Worm (Caenorhabditis elegans) whole organism, young adult: ENCODE results near the gene cblc-1.

Experiments
- D2030.7 ChIP-seq: fragments of 200-800 bp; sonication (Bioruptor generic); IDR thresholded peaks from 2 replicates; pipeline ENCODE4 v1.3.6; 2022; ENCODE audit warnings: missing genetic modification reagents, missing genetic modification characterization, missing compliant biosample characterization
- T07F8.4 ChIP-seq: sonication (generic microtip); optimal IDR thresholded peaks from 2 replicates; lab custom pipeline; 2016; ENCODE audit warnings: mild to moderate bottlenecking, missing genetic modification characterization, moderate library complexity, missing compliant biosample characterization
- ZK185.1 ChIP-seq: sonication (generic microtip); optimal IDR thresholded peaks from 2 replicates; lab custom pipeline; 2016; ENCODE audit warnings: mild to moderate bottlenecking, missing genetic modification characterization, missing compliant biosample characterization; ENCODE audit not compliant: poor library complexity, severe bottlenecking
- akir-1 ChIP-seq: fragments of 200-800 bp; sonication (Bioruptor generic); optimal IDR thresholded peaks from 2 replicates; lab custom pipeline; 2018; ENCODE audit warnings: mild to moderate bottlenecking, missing genetic modification characterization, moderate library complexity, missing compliant biosample characterization
- aptf-3 ChIP-seq: fragments of 200-800 bp; sonication (Bioruptor generic); IDR thresholded peaks from 2 replicates; pipeline ENCODE4 v1.3.6; 2022; ENCODE audit warnings: missing genetic modification characterization, missing compliant biosample characterization
- athp-1 ChIP-seq: sonication (generic microtip); optimal IDR thresholded peaks from 2 replicates; lab custom pipeline; 2017; ENCODE audit warnings: mild to moderate bottlenecking, missing genetic modification characterization, missing compliant biosample characterization
- attf-3 ChIP-seq: fragments of 200-800 bp; sonication (Bioruptor generic); conservative IDR thresholded peaks from 2 replicates; pipeline ENCODE4 v1.3.6; 2022; ENCODE audit warnings: missing genetic modification reagents, missing genetic modification characterization, missing compliant biosample characterization
- attf-6 ChIP-seq: fragments of 200-800 bp; sonication (Bioruptor generic); IDR thresholded peaks from 2 replicates; pipeline ENCODE4 v1.3.6; 2022; ENCODE audit warnings: missing genetic modification reagents, missing genetic modification characterization, missing compliant biosample characterization
- chd-7 ChIP-seq: sonication (generic microtip); optimal IDR thresholded peaks from 2 replicates; lab custom pipeline; 2016; ENCODE audit warnings: mild to moderate bottlenecking, missing genetic modification characterization, moderate library complexity, missing compliant biosample characterization
- die-1 ChIP-seq: sonication (generic microtip); optimal IDR thresholded peaks from 2 replicates; lab custom pipeline; 2016; ENCODE audit warnings: missing genotype, mild to moderate bottlenecking, missing genetic modification characterization, missing compliant biosample characterization
- dpl-1 ChIP-seq: fragments of 150-350 bp; optimal IDR thresholded peaks from 2 replicates; lab custom pipeline; 2014; ENCODE audit warnings: missing biosample characterization, missing genetic modification reagents, missing genetic modification characterization
- efl-1 ChIP-seq: fragments of 150-350 bp; optimal IDR thresholded peaks from 2 replicates; lab custom pipeline; 2014; ENCODE audit warnings: missing biosample characterization, missing genetic modification reagents, missing genetic modification characterization
- egrh-3 ChIP-seq: fragments of 200-800 bp; sonication (Bioruptor generic); IDR thresholded peaks from 2 replicates; pipeline ENCODE4 v1.3.6; 2022; ENCODE audit warnings: missing genetic modification reagents, missing genetic modification characterization, missing compliant biosample characterization
- hrde-1 ChIP-seq: sonication (generic microtip); optimal IDR thresholded peaks from 2 replicates; lab custom pipeline; 2016; ENCODE audit warnings: missing genetic modification characterization, mild to moderate bottlenecking, missing compliant biosample characterization, moderate library complexity, missing genotype, missing genetic modification reagents, borderline replicate concordance
- lag-1 ChIP-seq: fragments of 200-800 bp; sonication (Bioruptor generic); IDR thresholded peaks from 2 replicates; pipeline ENCODE4 v1.3.6; 2022; ENCODE audit warnings: missing genetic modification reagents, missing genetic modification characterization, missing compliant biosample characterization
- let-526 ChIP-seq: fragments of 200-800 bp; sonication (Bioruptor generic); IDR thresholded peaks from 2 replicates; pipeline ENCODE4 v1.3.6; 2022; ENCODE audit warnings: missing genetic modification reagents, missing genetic modification characterization, missing compliant biosample characterization
- lsy-27 ChIP-seq: sonication (generic microtip); optimal IDR thresholded peaks from 2 replicates; lab custom pipeline; 2017; ENCODE audit warnings: missing genetic modification characterization, mild to moderate bottlenecking, missing compliant biosample characterization, antibody characterized with exemption, missing genotype, borderline replicate concordance; ENCODE audit not compliant: insufficient read depth
- madf-10 ChIP-seq: sonication (generic microtip); optimal IDR thresholded peaks from 2 replicates; lab custom pipeline; 2016; ENCODE audit warnings: mild to moderate bottlenecking, missing genetic modification characterization, missing compliant biosample characterization
- madf-6 ChIP-seq: fragments of 200-800 bp; sonication (Bioruptor generic); IDR thresholded peaks from 2 replicates; pipeline ENCODE4 v1.3.6; 2022; ENCODE audit warnings: missing genetic modification reagents, missing genetic modification characterization, missing compliant biosample characterization
- mcd-1 ChIP-seq: fragments of 200-800 bp; sonication (Bioruptor generic); IDR thresholded peaks from 2 replicates; pipeline ENCODE4 v1.3.6; 2022; ENCODE audit warnings: missing genetic modification reagents, missing genetic modification characterization, missing compliant biosample characterization
- mxl-1 ChIP-seq: sonication (generic microtip); optimal IDR thresholded peaks from 2 replicates; lab custom pipeline; 2016; ENCODE audit warnings: missing genetic modification characterization, missing compliant biosample characterization
- nfya-1 ChIP-seq: sonication (generic microtip); optimal IDR thresholded peaks from 2 replicates; lab custom pipeline; 2017; ENCODE audit warnings: antibody characterized with exemption, missing compliant biosample characterization, missing genetic modification characterization, borderline replicate concordance; ENCODE audit not compliant: insufficient read depth
- nhr-120 ChIP-seq: fragments of 200-800 bp; sonication (Bioruptor generic); IDR thresholded peaks from 2 replicates; pipeline ENCODE4 v1.3.6; 2022; ENCODE audit warnings: missing genetic modification characterization, missing compliant biosample characterization
- nhr-179 ChIP-seq: sonication (generic microtip); optimal IDR thresholded peaks from 2 replicates; lab custom pipeline; 2016; ENCODE audit warnings: mild to moderate bottlenecking, missing genetic modification characterization, missing compliant biosample characterization
- nhr-27 ChIP-seq: fragments of 200-800 bp; sonication (Bioruptor generic); optimal IDR thresholded peaks from 2 replicates; lab custom pipeline; 2018; ENCODE audit warnings: mild to moderate bottlenecking, missing genetic modification characterization, moderate library complexity, missing compliant biosample characterization
- nhr-80 ChIP-seq: sonication (generic microtip); optimal IDR thresholded peaks from 2 replicates; lab custom pipeline; 2016; ENCODE audit warnings: missing genetic modification characterization, missing compliant biosample characterization
- rec-8 ChIP-seq, 2 experiments: sonication (generic microtip); optimal IDR thresholded peaks; 2 replicates each; lab custom pipeline; 2016; ENCODE audit warnings: mild to moderate bottlenecking in 2 of 2, missing genetic modification characterization in 2 of 2, missing genetic modification reagents in 2 of 2, missing genotype in 2 of 2, missing biosample characterization in 1 of 2, missing compliant biosample characterization in 1 of 2, moderate library complexity in 1 of 2
- sea-2 ChIP-seq: fragments of 200-800 bp; sonication (Bioruptor generic); IDR thresholded peaks from 2 replicates; pipeline ENCODE4 v1.3.6; 2022; ENCODE audit warnings: missing genetic modification characterization, missing compliant biosample characterization
- snpc-4 ChIP-seq, 5 experiments: fragments of 150-350 bp in 1 of 5; sonication (generic microtip) in 4 of 5; optimal IDR thresholded peaks; 2 replicates each; lab custom pipeline; 2014 to 2018; ENCODE audit warnings: missing genetic modification characterization in 5 of 5, missing biosample characterization in 3 of 5, antibody characterized with exemption in 2 of 5, mild to moderate bottlenecking in 2 of 5, missing compliant biosample characterization in 2 of 5, missing genotype in 2 of 5, moderate library complexity in 2 of 5, missing genetic modification reagents in 1 of 5
- somi-1 ChIP-seq: fragments of 200-800 bp; sonication (Bioruptor generic); optimal IDR thresholded peaks from 2 replicates; lab custom pipeline; 2018; ENCODE audit warnings: mild to moderate bottlenecking, missing genetic modification characterization, missing compliant biosample characterization
- sptf-2 ChIP-seq: fragments of 200-800 bp; sonication (Bioruptor generic); optimal IDR thresholded peaks from 2 replicates; lab custom pipeline; 2018; ENCODE audit warnings: mild to moderate bottlenecking, missing genetic modification characterization, missing compliant biosample characterization
- tbx-9 ChIP-seq: sonication (generic microtip); optimal IDR thresholded peaks from 2 replicates; lab custom pipeline; 2016; ENCODE audit warnings: borderline replicate concordance, missing genetic modification characterization, inconsistent platforms, missing compliant biosample characterization
- xnd-1 ChIP-seq: sonication (generic microtip); optimal IDR thresholded peaks from 2 replicates; lab custom pipeline; 2016; ENCODE audit warnings: missing genotype, missing genetic modification reagents, missing genetic modification characterization, missing compliant biosample characterization
- ztf-25 ChIP-seq: fragments of 200-800 bp; sonication (Bioruptor generic); IDR thresholded peaks from 2 replicates; pipeline ENCODE4 v1.3.6; 2022; ENCODE audit warnings: missing genetic modification reagents, missing genetic modification characterization, missing compliant biosample characterization

Gene cblc-1

ce11 chrII:4941541-4942206 is 724 bp upstream of the cblc-1 start, which contains the start of gene ZK546.19:
ZK546.19 (plus strand) TSS chrII:4941726.
- TF ChIP-seq sptf-2 (GFP tag; lab: Kevin White, UChicago) = no peak
- no peak for TF ChIP-seq attf-6 (GFP tag; lab: Robert Waterston, UW)
- TF ChIP-seq aptf-3 (GFP tag; lab: Robert Waterston, UW) = no peak
- TF ChIP-seq efl-1 (GFP tag; lab: Kevin White, UChicago) = no peak
- no peak for TF ChIP-seq madf-10 (tag; lab: Kevin White, UChicago)
- TF ChIP-seq akir-1 = no peak
- no peak for TF ChIP-seq lag-1 (GFP tag; lab: Robert Waterston, UW)
- TF ChIP-seq nfya-1 (tag; lab: Kevin White, UChicago) = no peak
- TF ChIP-seq D2030.7 (GFP tag; lab: Robert Waterston, UW) = no peak
- no peak for TF ChIP-seq rec-8 (tag; optimal IDR thresholded peaks at IDR 0.05; lab: Kevin White, UChicago)
- no peak for TF ChIP-seq let-526 (GFP tag; lab: Robert Waterston, UW)
- no peak for TF ChIP-seq ztf-25 (GFP tag; lab: Robert Waterston, UW)
- no peak for TF ChIP-seq chd-7 (tag; lab: Kevin White, UChicago)
- TF ChIP-seq die-1 = no peak

- TF ChIP-seq snpc-4 (GFP tag; optimal IDR thresholded peaks at IDR 0.05; lab: Kevin White, UChicago) (no peak), snpc-4 (tag; optimal IDR thresholded peaks at IDR 0.05; lab: Kevin White, UChicago) (no peak), athp-1 (tag; lab: Kevin White, UChicago) (no peak)
- TF ChIP-seq, all 124 proteins: peak for 0
These were observed 3.2 kb downstream of the cblc-1 start, which contains the start of gene ZK546.4 for ce11 chrII:4937743-4938142. ZK546.4 (plus strand) TSS chrII:4938043.

DNA sequence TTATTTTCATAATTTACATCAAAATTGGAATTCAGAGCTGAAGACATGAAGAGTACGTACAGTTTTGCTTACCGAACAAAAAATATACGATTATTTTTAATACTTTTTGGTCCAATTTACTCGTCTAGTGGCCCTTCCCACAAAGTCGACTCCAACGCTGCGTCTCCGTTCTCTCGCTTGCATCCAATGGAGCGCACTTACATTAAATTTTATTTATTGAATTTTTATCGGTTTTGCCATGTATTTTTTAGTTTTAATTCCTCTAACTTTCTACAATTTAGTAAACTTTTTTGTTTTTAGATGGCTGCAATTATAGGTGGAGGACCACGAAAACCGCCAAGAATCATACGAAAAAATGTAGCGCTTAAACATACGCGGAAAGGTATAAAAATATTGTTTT is 5.4 kb downstream of the cblc-1 start, which contains the start of gene ZK546.5:
Gene ZK546.5 (plus strand): TSS at position 301 of the 400 bp plus-strand sequence.
- TF ChIP-seq T07F8.4 (tag; lab: Kevin White, UChicago) = no peak
- TF ChIP-seq nhr-120 (GFP tag; lab: Robert Waterston, UW) = no peak
- 0 out of 2 replicates have a peak, but pooled peaks have one; percentile 18 for TF ChIP-seq mcd-1

ce11 chrII:4934954-4935353 is 6.0 kb downstream of the cblc-1 start, which contains the start of gene gst-30:
gst-30 (minus strand) TSS chrII:4935054.
- no peak for TF ChIP-seq nhr-27 (tag; lab: Kevin White, UChicago)
- TF ChIP-seq hrde-1 (tag; lab: Kevin White, UChicago) = no peak
- no peak for TF ChIP-seq xnd-1 (tag; lab: Kevin White, UChicago)
- TF ChIP-seq egrh-3 (GFP tag; lab: Robert Waterston, UW) = no peak
- TF ChIP-seq mxl-1 (tag; lab: Kevin White, UChicago) = no peak
- no peak for TF ChIP-seq dpl-1
- TF ChIP-seq attf-3 = no peak
- no peak for TF ChIP-seq somi-1 (GFP tag; lab: Kevin White, UChicago)
- TF ChIP-seq nhr-80 = no peak
- TF ChIP-seq madf-10 (tag; lab: Kevin White, UChicago) = no peak
- no peak for TF ChIP-seq ZK185.1 (tag; lab: Kevin White, UChicago)
- TF ChIP-seq athp-1 (tag; lab: Kevin White, UChicago) = no peak
- no peak for TF ChIP-seq mcd-1
- no peak for TF ChIP-seq lsy-27 (tag; lab: Kevin White, UChicago)
- TF ChIP-seq tbx-9 = no peak
- TF ChIP-seq nhr-179 (tag; lab: Kevin White, UChicago) = no peak
- no peak for TF ChIP-seq chd-7 (tag; lab: Kevin White, UChicago)
- TF ChIP-seq sea-2 (GFP tag; lab: Robert Waterston, UW) = no peak
- TF ChIP-seq madf-6 (GFP tag; lab: Robert Waterston, UW) = no peak
